Worm (Caenorhabditis elegans) whole organism, L2 larva: ENCODE results near the gene C05B5.11.

Experiments
- C34F6.9 ChIP-seq: fragments of 150-350 bp; optimal IDR thresholded peaks from 2 replicates; lab custom pipeline; 2014; ENCODE audit warnings: missing biosample characterization, missing genetic modification characterization
- F13H6.1 ChIP-seq: sonication (generic microtip); optimal IDR thresholded peaks from 2 replicates; lab custom pipeline; 2016; ENCODE audit warnings: missing genetic modification characterization, missing compliant biosample characterization
- R02D3.7 ChIP-seq: fragments of 150-350 bp; optimal IDR thresholded peaks from 2 replicates; lab custom pipeline; 2014; ENCODE audit warnings: missing biosample characterization, missing genetic modification characterization
- aly-2 ChIP-seq: fragments of 150-350 bp; optimal IDR thresholded peaks from 2 replicates; lab custom pipeline; 2014; ENCODE audit warnings: missing biosample characterization, missing genetic modification characterization
- blmp-1 ChIP-seq: sonication (generic microtip); optimal IDR thresholded peaks from 2 replicates; lab custom pipeline; 2017; ENCODE audit warnings: missing genetic modification characterization, mild to moderate bottlenecking, missing compliant biosample characterization, antibody characterized with exemption, moderate library complexity; ENCODE audit not compliant: insufficient read depth
- ceh-16 ChIP-seq: fragments of 150-350 bp; optimal IDR thresholded peaks from 2 replicates; lab custom pipeline; 2014; ENCODE audit warnings: missing biosample characterization, missing genetic modification characterization
- ceh-82 ChIP-seq: fragments of 150-350 bp; optimal IDR thresholded peaks from 2 replicates; lab custom pipeline; 2014; ENCODE audit warnings: missing biosample characterization, missing genetic modification characterization
- crh-2 ChIP-seq: sonication (generic microtip); optimal IDR thresholded peaks from 2 replicates; lab custom pipeline; 2017; ENCODE audit warnings: missing biosample characterization, missing genetic modification characterization
- dmd-4 ChIP-seq: sonication (generic microtip); optimal IDR thresholded peaks from 2 replicates; lab custom pipeline; 2017; ENCODE audit warnings: missing biosample characterization, missing genetic modification characterization
- egl-27 ChIP-seq: sonication (generic microtip); optimal IDR thresholded peaks from 3 replicates; lab custom pipeline; 2017; ENCODE audit warnings: missing biosample characterization, missing genetic modification reagents, missing genetic modification characterization
- elt-3 ChIP-seq: sonication (generic microtip); optimal IDR thresholded peaks from 2 replicates; lab custom pipeline; 2017; ENCODE audit warnings: missing biosample characterization, missing genetic modification characterization
- fos-1 ChIP-seq: fragments of 150-350 bp; optimal IDR thresholded peaks from 2 replicates; lab custom pipeline; 2014; ENCODE audit warnings: missing biosample characterization, missing genetic modification characterization
- lin-11 ChIP-seq: fragments of 150-350 bp; sonication (generic microtip); optimal IDR thresholded peaks from 2 replicates; lab custom pipeline; 2014; ENCODE audit warnings: missing biosample characterization, missing genetic modification characterization, inconsistent platforms, mixed read lengths
- lin-39 ChIP-seq: fragments of 150-350 bp; optimal IDR thresholded peaks from 2 replicates; lab custom pipeline; 2014; ENCODE audit warnings: missing biosample characterization, missing genetic modification reagents, missing genetic modification characterization
- lsy-2 ChIP-seq, 2 experiments: fragments of 150-350 bp in 1 of 2; sonication (generic microtip) in 1 of 2; optimal IDR thresholded peaks; 2 replicates each; lab custom pipeline; 2014 to 2017; ENCODE audit warnings: missing biosample characterization in 2 of 2, missing genetic modification characterization in 2 of 2
- mab-5 ChIP-seq: fragments of 150-350 bp; optimal IDR thresholded peaks from 2 replicates; lab custom pipeline; 2014; ENCODE audit warnings: missing biosample characterization, missing genetic modification characterization
- mbf-1 ChIP-seq: sonication (generic microtip); optimal IDR thresholded peaks from 2 replicates; lab custom pipeline; 2017; ENCODE audit warnings: missing biosample characterization, missing genetic modification characterization
- mdl-1 ChIP-seq, 2 experiments: fragments of 150-350 bp in 1 of 2; sonication (generic microtip) in 1 of 2; optimal IDR thresholded peaks; 2 replicates each; lab custom pipeline; 2017; ENCODE audit warnings: missing biosample characterization in 2 of 2, missing genetic modification characterization in 2 of 2
- nhr-12 ChIP-seq: fragments of 150-350 bp; optimal IDR thresholded peaks from 2 replicates; lab custom pipeline; 2014; ENCODE audit warnings: missing biosample characterization, missing genetic modification characterization
- nhr-129 ChIP-seq: fragments of 150-350 bp; optimal IDR thresholded peaks from 2 replicates; lab custom pipeline; 2014; ENCODE audit warnings: missing biosample characterization, missing genetic modification characterization
- nhr-23 ChIP-seq: fragments of 150-350 bp; optimal IDR thresholded peaks from 2 replicates; lab custom pipeline; 2014; ENCODE audit warnings: missing biosample characterization, missing genetic modification reagents, missing genetic modification characterization
- nhr-237 ChIP-seq: fragments of 150-350 bp; optimal IDR thresholded peaks from 2 replicates; lab custom pipeline; 2014; ENCODE audit warnings: missing biosample characterization, missing genetic modification characterization
- nhr-25 ChIP-seq: fragments of 150-350 bp; sonication (generic microtip); optimal IDR thresholded peaks from 3 replicates; lab custom pipeline; 2014; ENCODE audit warnings: missing biosample characterization, missing genetic modification characterization
- nhr-6 ChIP-seq: fragments of 150-350 bp; optimal IDR thresholded peaks from 2 replicates; lab custom pipeline; 2014; ENCODE audit warnings: missing biosample characterization, missing genetic modification characterization
- nhr-77 ChIP-seq: fragments of 150-350 bp; optimal IDR thresholded peaks from 2 replicates; lab custom pipeline; 2014; ENCODE audit warnings: missing biosample characterization, missing genetic modification characterization
- peb-1 ChIP-seq: fragments of 150-350 bp; optimal IDR thresholded peaks from 2 replicates; lab custom pipeline; 2014; ENCODE audit warnings: missing biosample characterization, missing genetic modification characterization
- skn-1 ChIP-seq: sonication (generic microtip); optimal IDR thresholded peaks from 2 replicates; lab custom pipeline; 2017; ENCODE audit warnings: missing biosample characterization, missing genetic modification characterization
- sma-3 ChIP-seq: sonication (generic microtip); optimal IDR thresholded peaks from 2 replicates; lab custom pipeline; 2016; ENCODE audit warnings: missing genetic modification reagents, missing genetic modification characterization, missing compliant biosample characterization
- snpc-4 ChIP-seq: fragments of 150-350 bp; optimal IDR thresholded peaks from 2 replicates; lab custom pipeline; 2014; ENCODE audit warnings: missing biosample characterization, missing genetic modification characterization
- unc-39 ChIP-seq: fragments of 150-350 bp; optimal IDR thresholded peaks from 2 replicates; lab custom pipeline; 2014; ENCODE audit warnings: missing biosample characterization, missing genetic modification characterization
- unc-55 ChIP-seq: fragments of 150-350 bp; sonication (generic microtip); optimal IDR thresholded peaks from 3 replicates; lab custom pipeline; 2014; ENCODE audit warnings: missing biosample characterization, missing genetic modification reagents, missing genetic modification characterization
- unc-62 ChIP-seq: fragments of 150-350 bp; optimal IDR thresholded peaks from 2 replicates; lab custom pipeline; 2014; ENCODE audit warnings: missing biosample characterization, missing genetic modification reagents, missing genetic modification characterization
- zag-1 ChIP-seq: fragments of 150-350 bp; optimal IDR thresholded peaks from 2 replicates; lab custom pipeline; 2014; ENCODE audit warnings: missing biosample characterization, missing genetic modification characterization
- ztf-11 ChIP-seq: sonication (generic microtip); optimal IDR thresholded peaks from 2 replicates; lab custom pipeline; 2017; ENCODE audit warnings: missing biosample characterization, missing genetic modification characterization
- ztf-4 ChIP-seq: fragments of 150-350 bp; optimal IDR thresholded peaks from 2 replicates; lab custom pipeline; 2014; ENCODE audit warnings: missing biosample characterization, missing genetic modification characterization

Gene C05B5.11

DNA sequence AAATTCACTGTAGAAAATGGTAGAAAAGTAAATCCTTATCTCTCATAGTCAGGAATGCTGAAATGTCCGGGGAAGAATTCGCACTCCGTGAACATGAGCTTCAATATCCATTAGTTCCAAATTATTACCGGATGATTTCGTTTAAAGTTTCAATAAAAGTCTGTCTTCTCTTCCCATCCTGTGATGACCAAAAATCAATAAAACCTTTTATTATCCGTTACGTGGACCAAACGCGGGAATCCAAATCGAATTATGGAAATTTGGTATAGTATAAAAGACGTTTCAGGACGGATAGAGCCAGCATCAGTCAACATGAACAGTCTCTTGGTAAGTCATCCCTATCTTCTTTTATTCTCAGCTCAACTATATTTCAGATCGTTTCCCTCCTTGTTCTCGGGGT is at the start of gene C05B5.11:
C05B5.11 (plus strand) TSS at position 301 of the 400 bp plus-strand sequence.
- no peak for TF ChIP-seq nhr-23 (tag; lab: Kevin White, UChicago)
- no peak for TF ChIP-seq nhr-6
- TF ChIP-seq mdl-1 (tag; optimal IDR thresholded peaks at IDR 0.05; lab: Kevin White, UChicago) = no peak
- no peak for TF ChIP-seq snpc-4
- TF ChIP-seq C34F6.9 = no peak
- TF ChIP-seq R02D3.7 = no peak
- TF ChIP-seq egl-27 (tag; lab: Kevin White, UChicago) = no peak

DNA sequence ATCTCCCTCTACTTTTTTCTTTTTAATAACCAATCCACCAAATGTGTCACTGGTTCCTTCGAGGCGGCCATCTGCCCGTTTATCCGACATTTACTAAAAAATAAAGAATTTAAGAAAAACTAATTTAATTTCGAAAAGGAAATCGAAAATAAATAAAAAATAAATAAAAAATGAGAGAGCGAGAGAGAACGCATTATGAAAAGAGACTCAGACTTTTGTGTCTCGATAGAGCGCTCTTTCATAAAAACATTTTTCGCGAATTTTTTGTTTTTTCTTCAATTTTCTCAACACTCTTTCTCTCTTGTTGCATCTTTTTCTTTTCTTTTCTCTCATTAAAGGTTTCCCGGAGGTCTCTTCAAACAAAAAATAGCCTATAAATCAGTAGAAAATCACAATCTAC is 48.2 kb upstream of the C05B5.11 start, which contains the start of gene mog-1:
mog-1 (minus strand) TSS at position 93 of the 400 bp plus-strand sequence.
- peak; percentile 66 for TF ChIP-seq C34F6.9
- peak in 1 of 2 experiments; percentile 34 for TF ChIP-seq lsy-2 (tag; optimal IDR thresholded peaks at IDR 0.05; lab: Kevin White, UChicago)
- peak; percentile 60 for TF ChIP-seq unc-55 (GFP tag; lab: Kevin White, UChicago)
- peak; percentile 5 for TF ChIP-seq fos-1 (tag; lab: Kevin White, UChicago)
- TF ChIP-seq F13H6.1 (tag; lab: Kevin White, UChicago) = no peak
- TF ChIP-seq, all 48 proteins: peak for 4

DNA sequence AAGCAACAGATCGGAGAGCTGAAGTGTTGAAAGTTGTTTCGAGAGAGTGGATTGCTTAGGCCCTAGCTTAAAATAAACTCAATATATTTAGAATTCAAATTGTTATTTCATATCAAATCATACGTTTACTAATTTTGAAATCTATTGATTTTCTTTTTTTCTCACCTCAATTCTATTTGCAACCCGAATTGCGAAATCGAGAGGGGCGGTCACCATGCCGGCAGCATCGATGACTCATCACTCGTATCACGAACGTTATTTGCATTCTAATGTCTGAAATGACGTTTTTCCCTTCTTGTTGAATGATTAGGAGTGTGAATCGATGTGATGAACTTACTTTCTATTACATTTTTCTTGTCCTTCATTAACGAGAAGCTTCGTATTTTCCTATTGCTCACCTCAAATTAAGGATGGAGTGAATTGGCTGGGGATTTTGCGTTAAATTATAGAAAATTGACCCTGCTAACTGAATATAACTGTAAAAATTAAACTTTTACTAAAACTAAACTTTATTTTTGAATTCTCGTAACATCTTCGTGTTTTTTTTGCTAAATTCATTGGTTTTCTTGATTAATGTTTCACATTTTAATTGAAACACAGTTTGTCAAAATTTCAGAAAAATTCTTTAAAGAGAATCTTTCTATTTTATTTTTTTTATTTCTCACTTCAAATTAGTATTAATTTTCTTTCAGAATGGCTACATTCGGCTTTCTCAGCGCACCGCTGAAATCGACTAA is 47.5 kb upstream of the C05B5.11 start, which contains the start of gene alx-1:
alx-1 (plus strand) TSS at position 687 of the 737 bp plus-strand sequence.
- no peak for TF ChIP-seq elt-3
- no peak for TF ChIP-seq mbf-1
- no peak for TF ChIP-seq nhr-12 (tag; lab: Kevin White, UChicago)
- no peak for TF ChIP-seq lin-11 (tag; lab: Kevin White, UChicago)
- TF ChIP-seq zag-1 = no peak
- TF ChIP-seq nhr-25 (tag; lab: Kevin White, UChicago) = no peak
- no peak for TF ChIP-seq blmp-1 (tag; lab: Kevin White, UChicago)
- no peak for TF ChIP-seq ztf-11
- peak; percentile 3 for TF ChIP-seq crh-2 (tag; lab: Kevin White, UChicago)
- no peak for TF ChIP-seq nhr-237 (tag; lab: Kevin White, UChicago)
- peak; percentile 99 for TF ChIP-seq fos-1 (tag; lab: Kevin White, UChicago)
- TF ChIP-seq F13H6.1 (tag; lab: Kevin White, UChicago) = no peak
- TF ChIP-seq sma-3 (GFP tag; lab: Kevin White, UChicago) = peak; percentile 1
- TF ChIP-seq unc-62 (GFP tag; lab: Kevin White, UChicago) = no peak
- TF ChIP-seq C34F6.9 = no peak
- TF ChIP-seq dmd-4 (tag; lab: Kevin White, UChicago) = no peak
- TF ChIP-seq ztf-4 (tag; lab: Kevin White, UChicago) = no peak
- TF ChIP-seq nhr-77 = no peak
- peak; percentile 8 for TF ChIP-seq nhr-129 (tag; lab: Kevin White, UChicago)
- no peak for TF ChIP-seq unc-39
- no peak for TF ChIP-seq lin-39

DNA sequence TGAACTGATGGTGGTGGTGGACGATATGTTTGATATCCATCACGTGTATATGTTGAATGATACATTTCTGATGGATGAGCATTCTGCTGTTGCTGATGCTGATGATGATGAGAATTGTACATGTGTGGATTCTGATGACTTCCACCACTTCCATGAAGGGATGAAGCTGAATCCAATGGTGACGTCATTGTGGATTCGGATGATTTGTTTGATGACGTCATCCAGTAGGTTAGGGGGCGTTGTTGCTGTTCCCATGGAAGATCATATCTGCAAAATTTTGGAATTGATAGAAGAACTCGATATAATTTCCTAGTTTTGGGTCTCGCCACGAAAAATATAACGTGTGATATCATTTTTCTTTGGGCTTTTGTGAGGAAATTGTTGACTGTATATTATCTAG is 40.9 kb upstream of the C05B5.11 start:
- TF ChIP-seq egl-27 (tag; lab: Kevin White, UChicago) (no peak), zag-1 (no peak), peb-1 (no peak), unc-62 (GFP tag; lab: Kevin White, UChicago) (no peak), blmp-1 (tag; lab: Kevin White, UChicago) (no peak)

DNA sequence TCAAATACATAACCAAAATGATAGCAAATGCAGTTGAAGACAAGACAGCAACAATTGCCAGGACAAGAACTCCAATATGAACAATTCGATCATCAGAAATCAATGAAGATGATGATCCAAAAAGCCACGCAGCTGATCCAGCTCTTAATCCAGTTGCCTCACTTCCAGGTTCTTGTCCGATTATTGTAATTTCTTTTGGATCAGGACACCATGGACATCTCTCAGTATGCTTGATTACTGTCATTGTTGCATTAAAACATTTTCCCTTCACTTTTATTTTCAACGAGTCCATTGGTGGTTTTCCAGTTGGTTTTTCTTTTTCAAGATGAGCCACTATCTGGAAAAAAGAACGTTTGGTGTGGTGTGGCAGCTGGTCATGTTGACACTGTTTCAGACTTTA is 39.9 kb upstream of the C05B5.11 start:
- TF ChIP-seq nhr-12 (tag; lab: Kevin White, UChicago) (no peak), fos-1 (tag; lab: Kevin White, UChicago) (no peak), nhr-6 (no peak), C34F6.9 (no peak), mab-5 (tag; lab: Kevin White, UChicago) (no peak), ceh-16 (tag; lab: Kevin White, UChicago) (no peak), nhr-77 (no peak), aly-2 (no peak), ceh-82 (tag; lab: Kevin White, UChicago) (no peak), mdl-1 (tag; optimal IDR thresholded peaks at IDR 0.05; lab: Kevin White, UChicago) (no peak), nhr-129 (tag; lab: Kevin White, UChicago) (no peak), snpc-4 (no peak), skn-1 (tag; lab: Kevin White, UChicago) (no peak)
